Fruit fly (Drosophila melanogaster) whole organism, pupa: ENCODE results near the gene TrpA1.

Experiments used
- CG13204 ChIP-seq: fragments of 200-800 bp; sonication (Bioruptor generic); optimal IDR thresholded peaks from 2 replicates; lab custom pipeline; 2018; ENCODE audit warnings: missing biosample characterization, mild to moderate bottlenecking, missing genetic modification characterization, moderate library complexity
- CG15710 ChIP-seq: fragments of 200-800 bp; sonication (Bioruptor generic); optimal IDR thresholded peaks from 2 replicates; lab custom pipeline; 2018; ENCODE audit warnings: missing biosample characterization, mild to moderate bottlenecking, missing genetic modification characterization, moderate library complexity
- CG17806 ChIP-seq: fragments of 200-800 bp; sonication (Bioruptor generic); optimal IDR thresholded peaks from 2 replicates; lab custom pipeline; 2018; ENCODE audit warnings: missing biosample characterization, mild to moderate bottlenecking, missing genetic modification characterization, moderate library complexity
- CG34367 ChIP-seq: fragments of 200-800 bp; sonication (Bioruptor generic); optimal IDR thresholded peaks from 2 replicates; lab custom pipeline; 2018; ENCODE audit warnings: missing biosample characterization, mild to moderate bottlenecking, missing genetic modification characterization
- CG4496 ChIP-seq: fragments of 200-800 bp; sonication (Bioruptor generic); IDR thresholded peaks from 3 replicates; pipeline ENCODE4 v1.3.6; 2022; ENCODE audit warnings: missing biosample characterization, missing genetic modification characterization
- CG9948 ChIP-seq: fragments of 200-800 bp; sonication (Bioruptor generic); optimal IDR thresholded peaks from 2 replicates; lab custom pipeline; 2018; ENCODE audit warnings: missing biosample characterization, mild to moderate bottlenecking, missing genetic modification characterization, moderate library complexity
- D1 ChIP-seq: fragments of 200-800 bp; sonication (Bioruptor generic); optimal IDR thresholded peaks from 2 replicates; lab custom pipeline; 2018; ENCODE audit warnings: missing biosample characterization, mild to moderate bottlenecking, missing genetic modification characterization, moderate library complexity
- EcR ChIP-seq: fragments of 200-800 bp; sonication (Bioruptor generic); optimal IDR thresholded peaks from 3 replicates; lab custom pipeline; 2019; ENCODE audit warnings: missing biosample characterization, missing genetic modification characterization, mild to moderate bottlenecking, moderate library complexity, missing genetic modification reagents
- Pif1A ChIP-seq: fragments of 200-800 bp; sonication (Bioruptor generic); optimal IDR thresholded peaks from 3 replicates; lab custom pipeline; 2016; ENCODE audit warnings: missing biosample characterization, missing genetic modification characterization
- Pif1B ChIP-seq: fragments of 200-800 bp; sonication (Bioruptor generic); optimal IDR thresholded peaks from 3 replicates; lab custom pipeline; 2016; ENCODE audit warnings: missing biosample characterization, missing genetic modification characterization
- Snoo ChIP-seq: fragments of 200-800 bp; sonication (Bioruptor generic); optimal IDR thresholded peaks from 3 replicates; lab custom pipeline; 2017; ENCODE audit warnings: missing biosample characterization, mild to moderate bottlenecking, missing genetic modification characterization, inconsistent platforms
- fd96Ca ChIP-seq: fragments of 200-800 bp; sonication (Bioruptor generic); IDR thresholded peaks from 3 replicates; pipeline ENCODE4 v1.3.6; 2022; ENCODE audit warnings: missing biosample characterization, missing genetic modification characterization
- gl ChIP-seq: fragments of 200-800 bp; sonication (Bioruptor generic); optimal IDR thresholded peaks from 2 replicates; lab custom pipeline; 2018; ENCODE audit warnings: missing biosample characterization, mild to moderate bottlenecking, missing genetic modification characterization
- rn ChIP-seq: fragments of 200-800 bp; sonication (Bioruptor generic); IDR thresholded peaks from 2 replicates; pipeline ENCODE4 v1.3.6; 2022; ENCODE audit warnings: missing biosample characterization, missing genetic modification characterization

DNA sequence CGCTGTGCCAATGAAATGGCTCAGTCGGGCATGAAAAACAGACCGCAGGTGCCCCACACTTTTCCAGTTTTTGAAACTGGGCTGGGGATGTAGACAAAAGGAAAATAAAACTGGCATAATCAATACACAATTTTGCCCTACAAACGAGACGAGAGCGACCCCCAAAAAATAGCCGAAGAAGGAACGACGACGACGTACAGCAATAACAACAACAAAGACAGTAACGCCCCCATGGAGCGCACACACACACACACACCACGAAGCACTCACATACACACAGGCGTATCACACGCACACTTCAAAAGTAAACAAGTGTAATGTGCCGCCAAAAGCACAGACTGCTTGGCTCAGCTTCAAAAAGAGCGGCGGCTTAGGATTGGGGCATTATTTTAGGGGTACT is 46.5 kb upstream of the TrpA1 start:
- TF ChIP-seq CG13204 (GFP tag; lab: Kevin White, UChicago) (no peak), EcR (GFP tag; lab: Kevin White, UChicago) (no peak), rn (GFP tag; lab: Robert Waterston, UW) (no peak), fd96Ca (GFP tag; lab: Robert Waterston, UW) (no peak), CG17806 (tag; lab: Kevin White, UChicago) (no peak), gl (tag; lab: Kevin White, UChicago) (no peak), CG15710 (no peak), Snoo (tag; lab: Kevin White, UChicago) (no peak), CG9948 (no peak), CG34367 (tag; lab: Kevin White, UChicago) (no peak), Pif1B (GFP tag; lab: Kevin White, UChicago) (no peak), CG4496 (GFP tag; lab: Robert Waterston, UW) (no peak), D1 (tag; lab: Kevin White, UChicago) (no peak), Pif1A (GFP tag; lab: Kevin White, UChicago) (no peak)
